Fruit fly (Drosophila melanogaster): ENCODE data around the gene IPIP.
A peak's percentile ranks its signal among the peaks of the same experiment; 100 is the strongest.

The IPIP gene

DNA sequence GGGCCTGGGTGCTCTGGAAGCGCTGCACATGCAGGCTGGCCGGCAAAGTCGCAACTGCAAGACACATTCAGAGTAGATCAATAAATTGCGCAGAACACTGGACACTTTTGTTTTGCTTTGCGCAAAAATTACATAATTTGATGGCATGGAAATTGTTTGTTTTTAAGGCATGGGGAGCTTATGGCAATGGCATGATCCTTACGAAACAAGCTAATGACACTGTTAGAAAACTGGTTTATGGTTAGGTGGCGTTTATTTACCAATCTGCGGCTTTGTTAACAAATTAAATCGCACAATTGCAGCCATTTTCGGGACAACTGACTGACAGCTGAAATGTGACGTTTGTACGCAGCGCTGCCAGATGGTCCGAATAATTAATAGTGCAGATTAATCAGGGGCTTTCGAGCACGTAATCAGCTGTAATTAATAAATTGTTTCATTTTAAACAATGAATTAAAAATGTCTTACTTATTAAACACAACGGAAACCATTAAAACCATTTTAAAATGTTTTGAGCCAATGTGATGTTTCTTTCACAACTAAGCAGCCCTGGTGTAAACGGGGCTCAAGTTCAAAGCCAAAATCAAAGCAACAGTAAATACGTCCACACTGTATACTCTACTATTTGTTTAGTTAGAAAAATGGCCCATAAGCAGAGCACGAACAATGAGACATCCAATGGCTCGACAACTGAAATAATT lies 14.7 kb downstream of the IPIP start, which contains the start of the genes ND-51 and CG13994 (continued):
- TF ChIP-seq CG11294 (GFP tag; IDR thresholded peaks at IDR 0.05) (peak; percentile 30; the same call in 1 of the 2 replicates), CG9139 (GFP tag; optimal IDR thresholded peaks at IDR 0.05) (no peak), CG8319 (GFP tag; optimal IDR thresholded peaks at IDR 0.05) (peak; percentile 43), cyc (GFP tag; optimal IDR thresholded peaks at IDR 0.05) (peak; percentile 81), dac (GFP tag; optimal IDR thresholded peaks at IDR 0.05) (no peak), CG6792 (GFP tag; optimal IDR thresholded peaks at IDR 0.05) (peak; percentile 59), CG7368 (GFP tag; optimal IDR thresholded peaks at IDR 0.05) (no peak), Lpt (GFP tag; optimal IDR thresholded peaks at IDR 0.05) (no peak), acj6 (GFP tag; optimal IDR thresholded peaks at IDR 0.05) (peak; percentile 78), CG11762 (GFP tag; optimal IDR thresholded peaks at IDR 0.05; ENCODE audit: insufficient read depth) (peak; percentile 35), Ets96B (tag; optimal IDR thresholded peaks at IDR 0.05) (peak; percentile 65), svp (GFP tag) (peak; percentile 95), CG3919 (GFP tag; optimal IDR thresholded peaks at IDR 0.05) (peak; percentile 79), CG6163 (GFP tag; IDR thresholded peaks at IDR 0.05) (peak; percentile 78), Hr39 (GFP tag; optimal IDR thresholded peaks at IDR 0.05) (peak; percentile 85), Sox14 (GFP tag; optimal IDR thresholded peaks at IDR 0.05) (peak; percentile 88), eg (GFP tag; IDR thresholded peaks at IDR 0.05) (peak; percentile 79), Eip78C (GFP tag) (peak; percentile 91), pdm3 (GFP tag; optimal IDR thresholded peaks at IDR 0.05) (peak; percentile 80), topi (GFP tag; optimal IDR thresholded peaks at IDR 0.05) (peak; percentile 73), fd85E (GFP tag; optimal IDR thresholded peaks at IDR 0.05) (no peak), Hr38 (GFP tag; optimal IDR thresholded peaks at IDR 0.05) (no peak), CG1621 (tag; optimal IDR thresholded peaks at IDR 0.05) (peak; percentile 62), CG8119 (GFP tag; IDR thresholded peaks at IDR 0.05) (peak; percentile 49; the same call in 2 of the 3 replicates), Smox (GFP tag; optimal IDR thresholded peaks at IDR 0.05) (peak; percentile 70), CG10669 (GFP tag; optimal IDR thresholded peaks at IDR 0.05) (no peak), CG3032 (tag; optimal IDR thresholded peaks at IDR 0.05) (peak; percentile 75), CG34406 (GFP tag; optimal IDR thresholded peaks at IDR 0.05) (peak; percentile 69), achi (GFP tag; optimal IDR thresholded peaks at IDR 0.05) (peak; percentile 100), spab (GFP tag; optimal IDR thresholded peaks at IDR 0.05) (peak; percentile 31)

DNA sequence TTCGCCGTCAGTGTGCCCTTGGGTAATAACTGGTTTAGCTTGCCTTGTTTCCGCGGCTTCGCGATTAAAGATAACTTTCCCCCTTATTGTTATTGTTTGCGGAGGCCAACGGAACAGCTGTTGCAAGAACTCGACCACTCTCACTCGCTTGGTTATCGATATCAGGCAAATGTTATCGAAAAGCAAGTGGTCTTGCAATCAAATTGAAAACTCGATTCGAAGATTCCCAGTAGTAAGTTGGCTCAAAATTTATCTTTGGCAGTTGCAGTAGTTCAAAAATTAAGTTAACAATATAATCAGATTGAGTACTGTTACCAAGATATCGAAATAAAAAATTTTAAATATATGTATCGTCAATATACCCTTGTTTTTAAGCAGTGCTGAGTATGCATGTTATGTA lies 18.0 kb downstream of the IPIP start, which contains the start of the genes Fbw5 and CG9147:
Gene Fbw5, minus strand, starts transcription at position 131 of the 400 bp plus-strand sequence.
Gene CG9147, plus strand, starts transcription at position 175 of the 400 bp plus-strand sequence.
- peak; percentile 100 for TF ChIP-seq Sox14 (GFP tag; optimal IDR thresholded peaks at IDR 0.05)
- TF ChIP-seq CG6808 (GFP tag; optimal IDR thresholded peaks at IDR 0.05), result peak; percentile 97
- TF ChIP-seq CG9139 (GFP tag; optimal IDR thresholded peaks at IDR 0.05), result peak; percentile 99
- TF ChIP-seq vri (GFP tag; optimal IDR thresholded peaks at IDR 0.05), result peak; percentile 100
- TF ChIP-seq Blimp-1 (GFP tag; optimal IDR thresholded peaks at IDR 0.05), result peak; percentile 99
- TF ChIP-seq CG1621 (tag; optimal IDR thresholded peaks at IDR 0.05), result peak; percentile 99
- peak; percentile 100 for TF ChIP-seq CG6792 (GFP tag; optimal IDR thresholded peaks at IDR 0.05)
- peak; percentile 100 for TF ChIP-seq net (GFP tag; optimal IDR thresholded peaks at IDR 0.05)
- TF ChIP-seq Lpt (GFP tag; optimal IDR thresholded peaks at IDR 0.05), result peak; percentile 99
- peak; percentile 99 for TF ChIP-seq CG3032 (tag; optimal IDR thresholded peaks at IDR 0.05)
- TF ChIP-seq Gug (GFP tag; IDR thresholded peaks at IDR 0.05), result peak; percentile 99
- TF ChIP-seq Ets21C (GFP tag; optimal IDR thresholded peaks at IDR 0.05), result peak; percentile 99
- peak; percentile 99 to 100 for TF ChIP-seq ss (GFP tag; optimal IDR thresholded peaks at IDR 0.05)
- TF ChIP-seq CG10631 (GFP tag; optimal IDR thresholded peaks at IDR 0.05), result peak; percentile 100
- TF ChIP-seq CG4318 (GFP tag; optimal IDR thresholded peaks at IDR 0.05), result peak; percentile 99
- peak; percentile 100 for TF ChIP-seq CG8119 (GFP tag; IDR thresholded peaks at IDR 0.05)
- TF ChIP-seq Ets96B (tag; optimal IDR thresholded peaks at IDR 0.05), result peak; percentile 100
- peak; percentile 99 for TF ChIP-seq CG11762 (GFP tag; optimal IDR thresholded peaks at IDR 0.05; ENCODE audit: insufficient read depth)
- TF ChIP-seq fd59A (GFP tag; optimal IDR thresholded peaks at IDR 0.05), result peak; percentile 99
- peak; percentile 100 for TF ChIP-seq pdm3 (GFP tag; optimal IDR thresholded peaks at IDR 0.05)
- TF ChIP-seq spab (GFP tag; optimal IDR thresholded peaks at IDR 0.05), result peak; percentile 99
- peak; percentile 100 for TF ChIP-seq cyc (GFP tag; optimal IDR thresholded peaks at IDR 0.05)
- TF ChIP-seq acj6 (GFP tag; optimal IDR thresholded peaks at IDR 0.05), result peak; percentile 100
- TF ChIP-seq CG3919 (GFP tag; optimal IDR thresholded peaks at IDR 0.05), result peak; percentile 100
- TF ChIP-seq Hr38 (GFP tag; optimal IDR thresholded peaks at IDR 0.05), result peak; percentile 94
- TF ChIP-seq Sox15 (GFP tag; optimal IDR thresholded peaks at IDR 0.05), result peak; percentile 99
- peak; percentile 100 for TF ChIP-seq eg (GFP tag; IDR thresholded peaks at IDR 0.05)
- TF ChIP-seq CG32006 (GFP tag; optimal IDR thresholded peaks at IDR 0.05), result peak; percentile 100
- peak; percentile 99 for TF ChIP-seq CG6276 (GFP tag; optimal IDR thresholded peaks at IDR 0.05)
- peak; percentile 100 for TF ChIP-seq topi (GFP tag; optimal IDR thresholded peaks at IDR 0.05)
- peak; percentile 100 for TF ChIP-seq lz (GFP tag; optimal IDR thresholded peaks at IDR 0.05)
- peak; percentile 100 for TF ChIP-seq CG10669 (GFP tag; optimal IDR thresholded peaks at IDR 0.05)
- peak; percentile 100 for TF ChIP-seq CG8632 (GFP tag; optimal IDR thresholded peaks at IDR 0.05)
- peak; percentile 100 for TF ChIP-seq CG15336 (GFP tag; IDR thresholded peaks at IDR 0.05)
